Fruit fly (Drosophila melanogaster) whole organism, embryonic: ENCODE measurements around the gene GCS2beta.

Source experiments
- Aef1 ChIP-seq: fragments of 200-800 bp; sonication (Bioruptor generic); IDR thresholded peaks from 3 replicates; pipeline ENCODE4 v1.3.6; 2022; ENCODE audit warnings: missing biosample characterization, missing genetic modification characterization
- Atf6 ChIP-seq: fragments of 200-800 bp; sonication (Bioruptor generic); IDR thresholded peaks from 2 replicates; pipeline ENCODE4 v1.3.6; 2022; ENCODE audit warnings: missing biosample characterization, missing genetic modification characterization
- Bgb ChIP-seq: fragments of 200-800 bp; sonication (Bioruptor generic); IDR thresholded peaks from 2 replicates; pipeline ENCODE4 v1.3.6; 2022; ENCODE audit warnings: missing biosample characterization, missing genetic modification characterization; ENCODE audit not compliant: partially characterized antibody
- CG1024 ChIP-seq: fragments of 200-800 bp; sonication (Bioruptor generic); IDR thresholded peaks from 2 replicates; pipeline ENCODE4 v1.3.6; 2022; ENCODE audit warnings: missing biosample characterization, missing genetic modification characterization
- CG12659 ChIP-seq: fragments of 200-800 bp; sonication (Bioruptor generic); optimal IDR thresholded peaks from 3 replicates; lab custom pipeline; 2017; ENCODE audit warnings: mild to moderate bottlenecking, missing biosample characterization, missing genetic modification reagents, missing genetic modification characterization
- CG12769 ChIP-seq: fragments of 200-800 bp; sonication (Bioruptor generic); optimal IDR thresholded peaks from 2 replicates; lab custom pipeline; 2019; ENCODE audit warnings: missing biosample characterization, mild to moderate bottlenecking, missing genetic modification characterization, moderate library complexity
- CG14050 ChIP-seq: fragments of 200-800 bp; sonication (Bioruptor generic); IDR thresholded peaks from 3 replicates; pipeline ENCODE4 v1.3.6; 2022; ENCODE audit warnings: missing biosample characterization, missing genetic modification characterization
- CG15601 ChIP-seq: fragments of 200-800 bp; sonication (Bioruptor generic); optimal IDR thresholded peaks from 3 replicates; lab custom pipeline; 2019; ENCODE audit warnings: missing biosample characterization, mild to moderate bottlenecking, missing genetic modification characterization, moderate library complexity
- CG16813 ChIP-seq: fragments of 200-800 bp; sonication (Bioruptor generic); IDR thresholded peaks from 3 replicates; pipeline ENCODE4 v1.3.6; 2022; ENCODE audit warnings: missing biosample characterization, missing genetic modification characterization; ENCODE audit not compliant: partially characterized antibody
- CG16863 ChIP-seq: fragments of 200-800 bp; sonication (Bioruptor generic); optimal IDR thresholded peaks from 3 replicates; lab custom pipeline; 2016; ENCODE audit warnings: missing biosample characterization, missing genetic modification characterization
- CG17568 ChIP-seq: fragments of 200-800 bp; sonication (Bioruptor generic); optimal IDR thresholded peaks from 2 replicates; lab custom pipeline; 2018; ENCODE audit warnings: missing biosample characterization, mild to moderate bottlenecking, missing genetic modification characterization, moderate library complexity
- CG18262 ChIP-seq: fragments of 200-800 bp; optimal IDR thresholded peaks from 3 replicates; lab custom pipeline; 2019; ENCODE audit warnings: missing biosample characterization, mild to moderate bottlenecking, missing genetic modification characterization, moderate library complexity
- CG18599 ChIP-seq: fragments of 200-800 bp; sonication (Bioruptor generic); optimal IDR thresholded peaks from 3 replicates; lab custom pipeline; 2017; ENCODE audit warnings: missing biosample characterization, missing genetic modification characterization, mild to moderate bottlenecking, moderate library complexity, missing genetic modification reagents
- CG2712 ChIP-seq: fragments of 200-800 bp; optimal IDR thresholded peaks from 3 replicates; lab custom pipeline; 2019; ENCODE audit warnings: missing biosample characterization, mild to moderate bottlenecking, missing genetic modification characterization, moderate library complexity
- CG30020 ChIP-seq: fragments of 200-800 bp; optimal IDR thresholded peaks from 2 replicates; lab custom pipeline; 2019; ENCODE audit warnings: missing biosample characterization, mild to moderate bottlenecking, missing genetic modification characterization, moderate library complexity
- CG31441 ChIP-seq: fragments of 200-800 bp; sonication (Bioruptor generic); IDR thresholded peaks from 2 replicates; pipeline ENCODE4 v1.3.6; 2022; ENCODE audit warnings: missing biosample characterization, missing genetic modification characterization
- CG4360 ChIP-seq: fragments of 200-800 bp; sonication (Bioruptor generic); IDR thresholded peaks from 2 replicates; pipeline ENCODE4 v1.3.6; 2022; ENCODE audit warnings: missing biosample characterization, missing genetic modification characterization
- CG4617 ChIP-seq: fragments of 200-800 bp; sonication (Bioruptor generic); optimal IDR thresholded peaks from 3 replicates; lab custom pipeline; 2016; ENCODE audit warnings: missing biosample characterization, missing genetic modification characterization, borderline replicate concordance
- CG6683 ChIP-seq: fragments of 200-800 bp; sonication (Bioruptor generic); optimal IDR thresholded peaks from 2 replicates; lab custom pipeline; 2017; ENCODE audit warnings: missing biosample characterization, mild to moderate bottlenecking, missing genetic modification characterization, missing genetic modification reagents
- CG6791 ChIP-seq: fragments of 200-800 bp; sonication (Bioruptor generic); IDR thresholded peaks from 3 replicates; pipeline ENCODE4 v1.3.6; 2022; ENCODE audit warnings: missing biosample characterization, missing genetic modification characterization; ENCODE audit not compliant: partially characterized antibody
- CG7745 ChIP-seq: fragments of 200-800 bp; sonication (Bioruptor generic); optimal IDR thresholded peaks from 2 replicates; lab custom pipeline; 2018; ENCODE audit warnings: missing biosample characterization, mild to moderate bottlenecking, missing genetic modification characterization, moderate library complexity
- CG9932 ChIP-seq: fragments of 200-800 bp; sonication (Bioruptor generic); IDR thresholded peaks from 2 replicates; pipeline ENCODE4 v1.3.6; 2022; ENCODE audit warnings: missing biosample characterization, missing genetic modification characterization
- Chrac-16 ChIP-seq: fragments of 200-800 bp; sonication (Bioruptor generic); optimal IDR thresholded peaks from 3 replicates; lab custom pipeline; 2016; ENCODE audit warnings: missing biosample characterization, missing genetic modification characterization
- CrebB ChIP-seq: fragments of 200-800 bp; sonication (Bioruptor generic); optimal IDR thresholded peaks from 3 replicates; lab custom pipeline; 2018; ENCODE audit warnings: missing biosample characterization, mild to moderate bottlenecking, missing genetic modification characterization
- Dll ChIP-seq: fragments of 200-800 bp; sonication (Bioruptor generic); IDR thresholded peaks from 4 replicates; pipeline ENCODE4 v1.3.6; 2022; ENCODE audit warnings: missing biosample characterization, missing genetic modification characterization; ENCODE audit not compliant: partially characterized antibody
- Hmr ChIP-seq: fragments of 200-800 bp; sonication (Bioruptor generic); optimal IDR thresholded peaks from 3 replicates; lab custom pipeline; 2017; ENCODE audit warnings: mild to moderate bottlenecking, missing biosample characterization, missing genetic modification reagents, missing genetic modification characterization
- Hr3 ChIP-seq: fragments of 200-800 bp; sonication (Bioruptor generic); optimal IDR thresholded peaks from 3 replicates; lab custom pipeline; 2016; ENCODE audit warnings: missing biosample characterization, missing genetic modification characterization
- Hr51 ChIP-seq, 2 experiments: fragments of 200-800 bp; sonication (Bioruptor generic); optimal IDR thresholded peaks; 2 replicates in 1 of 2; 3 replicates in 1 of 2; lab custom pipeline; 2016 to 2018; ENCODE audit warnings: missing biosample characterization in 2 of 2, missing genetic modification characterization in 2 of 2, mild to moderate bottlenecking in 1 of 2, moderate library complexity in 1 of 2
- MBD-R2 ChIP-seq: fragments of 200-800 bp; sonication (Bioruptor generic); IDR thresholded peaks from 2 replicates; pipeline ENCODE4 v1.3.6; 2022; ENCODE audit warnings: missing biosample characterization, missing genetic modification characterization
- NFAT ChIP-seq: fragments of 200-800 bp; sonication (Bioruptor generic); IDR thresholded peaks from 2 replicates; pipeline ENCODE4 v1.3.6; 2022; ENCODE audit warnings: missing biosample characterization, missing genetic modification characterization
- Scr ChIP-seq: fragments of 200-800 bp; sonication (Bioruptor generic); IDR thresholded peaks from 2 replicates; pipeline ENCODE4 v1.3.6; 2022; ENCODE audit warnings: missing biosample characterization, missing genetic modification characterization; ENCODE audit not compliant: partially characterized antibody
- amos ChIP-seq: fragments of 200-800 bp; sonication (Bioruptor generic); IDR thresholded peaks from 2 replicates; pipeline ENCODE4 v1.3.6; 2022; ENCODE audit warnings: missing biosample characterization, missing genetic modification characterization; ENCODE audit not compliant: partially characterized antibody
- chinmo ChIP-seq: fragments of 200-800 bp; sonication (Bioruptor generic); IDR thresholded peaks from 4 replicates; pipeline ENCODE4 v1.3.6; 2022; ENCODE audit warnings: missing biosample characterization, missing genetic modification characterization; ENCODE audit not compliant: partially characterized antibody
- crp ChIP-seq, 2 experiments: fragments of 200-800 bp; sonication (Bioruptor generic); optimal IDR thresholded peaks; 2 replicates in 1 of 2; 3 replicates in 1 of 2; lab custom pipeline; 2017; ENCODE audit warnings: missing biosample characterization in 2 of 2, missing genetic modification characterization in 2 of 2, mild to moderate bottlenecking in 1 of 2, moderate library complexity in 1 of 2
- grn ChIP-seq: fragments of 200-800 bp; sonication (Bioruptor generic); optimal IDR thresholded peaks from 3 replicates; lab custom pipeline; 2017; ENCODE audit warnings: missing biosample characterization, missing genetic modification characterization
- lab ChIP-seq: fragments of 200-800 bp; sonication (Bioruptor generic); optimal IDR thresholded peaks from 3 replicates; lab custom pipeline; 2017; ENCODE audit warnings: missing biosample characterization, missing genetic modification characterization, mild to moderate bottlenecking, moderate library complexity, missing genetic modification reagents
- nerfin-2 ChIP-seq: fragments of 200-800 bp; sonication (Bioruptor generic); IDR thresholded peaks from 2 replicates; pipeline ENCODE4 v1.3.6; 2022; ENCODE audit warnings: missing biosample characterization, missing genetic modification characterization; ENCODE audit not compliant: partially characterized antibody
- nom ChIP-seq: fragments of 200-800 bp; sonication (Bioruptor generic); optimal IDR thresholded peaks from 2 replicates; lab custom pipeline; 2017; ENCODE audit warnings: missing biosample characterization, missing genetic modification characterization, mild to moderate bottlenecking, moderate library complexity, missing genetic modification reagents
- pum ChIP-seq: fragments of 200-800 bp; sonication (Bioruptor generic); optimal IDR thresholded peaks from 2 replicates; lab custom pipeline; 2016; ENCODE audit warnings: missing biosample characterization, missing genetic modification characterization
- pzg ChIP-seq: fragments of 200-800 bp; sonication (Bioruptor generic); optimal IDR thresholded peaks from 3 replicates; lab custom pipeline; 2018; ENCODE audit warnings: missing biosample characterization, mild to moderate bottlenecking, missing genetic modification characterization, moderate library complexity
- sob ChIP-seq: fragments of 200-800 bp; sonication (Bioruptor generic); IDR thresholded peaks from 2 replicates; pipeline ENCODE4 v1.3.6; 2022; ENCODE audit warnings: missing biosample characterization, missing genetic modification characterization
- stwl ChIP-seq: fragments of 200-800 bp; sonication (Bioruptor generic); optimal IDR thresholded peaks from 3 replicates; lab custom pipeline; 2018; ENCODE audit warnings: missing biosample characterization, mild to moderate bottlenecking, missing genetic modification characterization, moderate library complexity
- wek ChIP-seq: fragments of 200-800 bp; sonication (Bioruptor generic); optimal IDR thresholded peaks from 3 replicates; lab custom pipeline; 2018; ENCODE audit warnings: missing biosample characterization, mild to moderate bottlenecking, missing genetic modification characterization, moderate library complexity
- zen ChIP-seq: fragments of 200-800 bp; sonication (Bioruptor generic); optimal IDR thresholded peaks from 3 replicates; lab custom pipeline; 2018; ENCODE audit warnings: missing biosample characterization, mild to moderate bottlenecking, missing genetic modification characterization, moderate library complexity
- zen2 ChIP-seq: fragments of 200-800 bp; sonication (Bioruptor generic); IDR thresholded peaks from 3 replicates; pipeline ENCODE4 v1.3.6; 2022; ENCODE audit warnings: missing biosample characterization, missing genetic modification characterization; ENCODE audit not compliant: partially characterized antibody

The GCS2beta gene

dm6 chr2L:17472582-17473524 lies 11.3 kb downstream of the GCS2beta start, which contains the start of gene BicD (continued):
- TF ChIP-seq zen, result peak; percentile 42
- peak; percentile 26; the same call in 1 of the 2 replicates for TF ChIP-seq sob (GFP tag; lab: Robert Waterston, UW)
- TF ChIP-seq CG17568 (GFP tag; lab: Kevin White, UChicago), result no peak
- 0 out of 4 replicates have a peak, but pooled peaks have one; percentile 62 for TF ChIP-seq chinmo
- peak; percentile 45 for TF ChIP-seq nerfin-2
- 0 out of 3 replicates have a peak, but pooled peaks have one; percentile 12 for TF ChIP-seq Aef1
- TF ChIP-seq Hmr (GFP tag; lab: Kevin White, UChicago), result peak; percentile 72
- TF ChIP-seq Hr3, result peak; percentile 2
- peak; percentile 11 for TF ChIP-seq CG18262
- TF ChIP-seq crp (GFP tag; optimal IDR thresholded peaks at IDR 0.05; lab: Kevin White, UChicago), result peak in 1 of 2 experiments; percentile 13
- peak; percentile 62 for TF ChIP-seq amos
- TF ChIP-seq Dll (GFP tag; lab: Robert Waterston, UW), result peak; percentile 78
- no peak for TF ChIP-seq pum (GFP tag; lab: Kevin White, UChicago)
- TF ChIP-seq pzg (GFP tag; lab: Kevin White, UChicago), result peak; percentile 88
- TF ChIP-seq CG4617 (GFP tag; lab: Kevin White, UChicago), result peak; percentile 38
- TF ChIP-seq CG4360 (GFP tag; lab: Robert Waterston, UW), result no peak
- peak; percentile 60 for TF ChIP-seq CG2712
- peak; percentile 35 for TF ChIP-seq nom (GFP tag; lab: Kevin White, UChicago)
- no peak for TF ChIP-seq CG14050
- peak; percentile 47; the same call in 1 of the 2 replicates for TF ChIP-seq CG31441
- TF ChIP-seq Scr, result peak; percentile 70
- peak; percentile 54 for TF ChIP-seq CG12769 (tag; lab: Kevin White, UChicago)
- TF ChIP-seq Atf6 (GFP tag; lab: Robert Waterston, UW), result peak; percentile 17; the same call in 1 of the 2 replicates
- TF ChIP-seq CG6683 (GFP tag; lab: Kevin White, UChicago), result no peak
- TF ChIP-seq grn (GFP tag; lab: Kevin White, UChicago), result no peak
- peak; percentile 52 for TF ChIP-seq MBD-R2 (GFP tag; lab: Robert Waterston, UW)
- TF ChIP-seq CG9932, result peak; percentile 23; the same call in 1 of the 2 replicates
- TF ChIP-seq wek (GFP tag; lab: Kevin White, UChicago), result peak; percentile 37
- peak; percentile 50; the same call in 1 of the 3 replicates for TF ChIP-seq zen2 (GFP tag; lab: Robert Waterston, UW)
- no peak for TF ChIP-seq Hr51 (GFP tag; optimal IDR thresholded peaks at IDR 0.05; lab: Kevin White, UChicago)
- TF ChIP-seq CG12659 (GFP tag; lab: Kevin White, UChicago), result peak; percentile 80
- peak; percentile 79 for TF ChIP-seq stwl (tag; lab: Kevin White, UChicago)
- peak; percentile 9 for TF ChIP-seq CG7745 (tag; lab: Kevin White, UChicago)
- TF ChIP-seq CG15601 (tag; lab: Kevin White, UChicago), result peak; percentile 68
- TF ChIP-seq CG30020 (tag; lab: Kevin White, UChicago), result peak; percentile 67
- TF ChIP-seq lab, result peak; percentile 31
- TF ChIP-seq CG6791 (GFP tag; lab: Robert Waterston, UW), result peak; percentile 63; the same call in 1 of the 3 replicates
- peak; percentile 56 for TF ChIP-seq Bgb (GFP tag; lab: Robert Waterston, UW)
- TF ChIP-seq CG18599 (GFP tag; lab: Kevin White, UChicago), result peak; percentile 26
- TF ChIP-seq CG16863 (GFP tag; lab: Kevin White, UChicago), result no peak
- TF ChIP-seq CG16813 (GFP tag; lab: Robert Waterston, UW), result peak; percentile 66
- no peak for TF ChIP-seq Chrac-16 (GFP tag; lab: Kevin White, UChicago)
- no peak for TF ChIP-seq NFAT (GFP tag; lab: Robert Waterston, UW)
- TF ChIP-seq CrebB, result peak; percentile 32
- TF ChIP-seq CG1024 (GFP tag; lab: Robert Waterston, UW), result no peak
